Fruit fly (Drosophila melanogaster): ENCODE data around the gene CG7203.
"Not testable (repeated sequence)": the region's sequence is repeated elsewhere in the genome, so short reads cannot be mapped to it uniquely, and the experiment has no call there.

dm6 chr2L:7738709-7739108 is 14.3 kb downstream of the CG7203 start, which contains the start of gene CG31904:
- not testable (repeated sequence) for TF ChIP-seq CG8478, psq (optimal IDR thresholded peaks at IDR 0.05)
